Fruit fly (Drosophila melanogaster) whole organism, embryonic: Measurements from ENCODE around the gene CG5079.

Experiments used
- Adf1 ChIP-seq: fragments of 200-800 bp; sonication (Bioruptor generic); IDR thresholded peaks from 2 replicates; pipeline ENCODE4 v1.3.6; 2022; ENCODE audit warnings: missing biosample characterization, missing genetic modification characterization
- CG12299 ChIP-seq: fragments of 200-800 bp; sonication (Bioruptor generic); optimal IDR thresholded peaks from 2 replicates; lab custom pipeline; 2018; ENCODE audit warnings: missing biosample characterization, mild to moderate bottlenecking, missing genetic modification characterization
- CG12942 ChIP-seq: fragments of 200-800 bp; sonication (Bioruptor generic); optimal IDR thresholded peaks from 3 replicates; lab custom pipeline; 2016; ENCODE audit warnings: missing biosample characterization, missing genetic modification characterization
- CG14710 ChIP-seq: fragments of 200-800 bp; sonication (Bioruptor generic); optimal IDR thresholded peaks from 3 replicates; lab custom pipeline; 2019; ENCODE audit warnings: missing biosample characterization, mild to moderate bottlenecking, missing genetic modification characterization, moderate library complexity
- CG14860 ChIP-seq: fragments of 200-800 bp; sonication (Bioruptor generic); IDR thresholded peaks from 3 replicates; pipeline ENCODE4 v1.3.6; 2022; ENCODE audit warnings: missing biosample characterization, missing genetic modification characterization; ENCODE audit not compliant: partially characterized antibody
- CG15514 ChIP-seq: fragments of 200-800 bp; sonication (Bioruptor generic); optimal IDR thresholded peaks from 3 replicates; lab custom pipeline; 2017; ENCODE audit warnings: missing biosample characterization, missing genetic modification characterization, mild to moderate bottlenecking, moderate library complexity, missing genetic modification reagents
- CG16863 ChIP-seq: fragments of 200-800 bp; sonication (Bioruptor generic); optimal IDR thresholded peaks from 3 replicates; lab custom pipeline; 2016; ENCODE audit warnings: missing biosample characterization, missing genetic modification characterization
- CG17829 ChIP-seq: fragments of 200-800 bp; optimal IDR thresholded peaks from 2 replicates; lab custom pipeline; 2019; ENCODE audit warnings: missing biosample characterization, mild to moderate bottlenecking, missing genetic modification characterization, moderate library complexity
- CG2116 ChIP-seq: fragments of 200-800 bp; sonication (Bioruptor generic); optimal IDR thresholded peaks from 3 replicates; lab custom pipeline; 2018; ENCODE audit warnings: missing biosample characterization, mild to moderate bottlenecking, missing genetic modification characterization
- CG2712 ChIP-seq: fragments of 200-800 bp; optimal IDR thresholded peaks from 3 replicates; lab custom pipeline; 2019; ENCODE audit warnings: missing biosample characterization, mild to moderate bottlenecking, missing genetic modification characterization, moderate library complexity
- CG30020 ChIP-seq: fragments of 200-800 bp; optimal IDR thresholded peaks from 2 replicates; lab custom pipeline; 2019; ENCODE audit warnings: missing biosample characterization, mild to moderate bottlenecking, missing genetic modification characterization, moderate library complexity
- CG31365 ChIP-seq: fragments of 200-800 bp; sonication (Bioruptor generic); optimal IDR thresholded peaks from 2 replicates; lab custom pipeline; 2018; ENCODE audit warnings: missing biosample characterization, mild to moderate bottlenecking, missing genetic modification characterization
- CG33557 ChIP-seq: fragments of 200-800 bp; sonication (Bioruptor generic); optimal IDR thresholded peaks from 2 replicates; lab custom pipeline; 2019; ENCODE audit warnings: missing biosample characterization, mild to moderate bottlenecking, missing genetic modification characterization, moderate library complexity
- CG4360 ChIP-seq: fragments of 200-800 bp; sonication (Bioruptor generic); IDR thresholded peaks from 2 replicates; pipeline ENCODE4 v1.3.6; 2022; ENCODE audit warnings: missing biosample characterization, missing genetic modification characterization
- CG6813 ChIP-seq: fragments of 200-800 bp; sonication (Bioruptor generic); optimal IDR thresholded peaks from 2 replicates; lab custom pipeline; 2017; ENCODE audit warnings: missing biosample characterization, missing genetic modification characterization, mild to moderate bottlenecking, moderate library complexity, missing genetic modification reagents
- CG7745 ChIP-seq: fragments of 200-800 bp; sonication (Bioruptor generic); optimal IDR thresholded peaks from 2 replicates; lab custom pipeline; 2018; ENCODE audit warnings: missing biosample characterization, mild to moderate bottlenecking, missing genetic modification characterization, moderate library complexity
- CG8290 ChIP-seq, 3 experiments: fragments of 200-800 bp; sonication (Bioruptor generic); optimal IDR thresholded peaks; 2 replicates each; lab custom pipeline; 2016 to 2019; ENCODE audit warnings: missing biosample characterization in 3 of 3, missing genetic modification characterization in 3 of 3, mild to moderate bottlenecking in 2 of 3, moderate library complexity in 1 of 3
- CG8924 ChIP-seq: fragments of 200-800 bp; optimal IDR thresholded peaks from 3 replicates; lab custom pipeline; 2019; ENCODE audit warnings: missing biosample characterization, mild to moderate bottlenecking, missing genetic modification characterization, moderate library complexity
- CG9727 ChIP-seq: fragments of 200-800 bp; sonication (Bioruptor generic); optimal IDR thresholded peaks from 3 replicates; lab custom pipeline; 2017; ENCODE audit warnings: missing biosample characterization, mild to moderate bottlenecking, missing genetic modification characterization
- CG9876 ChIP-seq: fragments of 200-800 bp; sonication (Bioruptor generic); optimal IDR thresholded peaks from 2 replicates; lab custom pipeline; 2016; ENCODE audit warnings: missing biosample characterization, missing genetic modification characterization
- Elba2 ChIP-seq: fragments of 200-800 bp; sonication (Bioruptor generic); optimal IDR thresholded peaks from 3 replicates; lab custom pipeline; 2016; ENCODE audit warnings: missing biosample characterization, missing genetic modification characterization
- Gsc ChIP-seq: fragments of 200-800 bp; sonication (Bioruptor generic); IDR thresholded peaks from 2 replicates; pipeline ENCODE4 v1.3.6; 2022; ENCODE audit warnings: missing biosample characterization, missing genetic modification characterization
- MESR4 ChIP-seq: fragments of 200-800 bp; sonication (Bioruptor generic); optimal IDR thresholded peaks from 2 replicates; lab custom pipeline; 2018; ENCODE audit warnings: missing biosample characterization, mild to moderate bottlenecking, missing genetic modification characterization, moderate library complexity
- Med ChIP-seq: fragments of 200-800 bp; sonication (Bioruptor generic); peaks from one replicate; lab custom pipeline; 2016; ENCODE audit warnings: missing biosample characterization, missing genetic modification characterization, mild to moderate bottlenecking, inconsistent platforms, moderate library complexity
- Nf-YC ChIP-seq: fragments of 200-800 bp; optimal IDR thresholded peaks from 3 replicates; lab custom pipeline; 2019; ENCODE audit warnings: missing biosample characterization, mild to moderate bottlenecking, missing genetic modification characterization, moderate library complexity
- Rfx ChIP-seq: fragments of 200-800 bp; sonication (Bioruptor generic); IDR thresholded peaks from 2 replicates; pipeline ENCODE4 v1.3.6; 2022; ENCODE audit warnings: missing biosample characterization, missing genetic modification characterization
- Scr ChIP-seq: fragments of 200-800 bp; sonication (Bioruptor generic); IDR thresholded peaks from 2 replicates; pipeline ENCODE4 v1.3.6; 2022; ENCODE audit warnings: missing biosample characterization, missing genetic modification characterization; ENCODE audit not compliant: partially characterized antibody
- Sry-β ChIP-seq: fragments of 200-800 bp; sonication (Bioruptor generic); optimal IDR thresholded peaks from 2 replicates; lab custom pipeline; 2018; ENCODE audit warnings: missing biosample characterization, mild to moderate bottlenecking, missing genetic modification characterization, moderate library complexity
- bbx ChIP-seq: fragments of 200-800 bp; sonication (Bioruptor generic); IDR thresholded peaks from 2 replicates; pipeline ENCODE4 v1.3.6; 2022; ENCODE audit warnings: missing biosample characterization, missing genetic modification characterization; ENCODE audit not compliant: partially characterized antibody
- chif ChIP-seq, 2 experiments: fragments of 200-800 bp; sonication (Bioruptor generic); optimal IDR thresholded peaks; 3 replicates each; lab custom pipeline; 2016; ENCODE audit warnings: missing biosample characterization in 2 of 2, missing genetic modification characterization in 2 of 2
- dmrt11E ChIP-seq: fragments of 200-800 bp; sonication (Bioruptor generic); optimal IDR thresholded peaks from 3 replicates; lab custom pipeline; 2018; ENCODE audit warnings: missing biosample characterization, mild to moderate bottlenecking, missing genetic modification characterization, moderate library complexity
- en ChIP-seq: fragments of 200-800 bp; sonication (Bioruptor generic); optimal IDR thresholded peaks from 2 replicates; lab custom pipeline; 2016; ENCODE audit warnings: missing biosample characterization, missing genetic modification characterization
- ewg ChIP-seq: fragments of 200-800 bp; sonication (Bioruptor generic); optimal IDR thresholded peaks from 3 replicates; lab custom pipeline; 2017; ENCODE audit warnings: mild to moderate bottlenecking, missing biosample characterization, missing genetic modification reagents, missing genetic modification characterization
- fd102C ChIP-seq: fragments of 200-800 bp; sonication (Bioruptor generic); optimal IDR thresholded peaks from 2 replicates; lab custom pipeline; 2018; ENCODE audit warnings: missing biosample characterization, mild to moderate bottlenecking, missing genetic modification characterization, moderate library complexity
- h ChIP-seq: fragments of >200 bp; optimal IDR thresholded peaks from 2 replicates; lab custom pipeline; 2017
- maf-S ChIP-seq: fragments of 200-800 bp; sonication (Bioruptor generic); optimal IDR thresholded peaks from 2 replicates; lab custom pipeline; 2016; ENCODE audit warnings: missing biosample characterization, missing genetic modification characterization
- pan ChIP-seq, 4 experiments: fragments of >200 bp in 3 of 4; fragments of 200-800 bp in 1 of 4; sonication (Bioruptor generic) in 1 of 4; optimal IDR thresholded peaks in 3 of 4; IDR thresholded peaks in 1 of 4; 2 replicates each; pipeline versions ENCODE4 v1.3.6 to Lab custom; 2017 to 2022; ENCODE audit warnings: missing biosample characterization in 2 of 4, missing genetic modification characterization in 2 of 4, mixed read lengths in 1 of 4
- pfk ChIP-seq: fragments of 200-800 bp; sonication (Bioruptor generic); optimal IDR thresholded peaks from 2 replicates; lab custom pipeline; 2018; ENCODE audit warnings: missing biosample characterization, mild to moderate bottlenecking, missing genetic modification characterization, moderate library complexity
- phol ChIP-seq: fragments of 200-800 bp; sonication (Bioruptor generic); optimal IDR thresholded peaks from 3 replicates; lab custom pipeline; 2018; ENCODE audit warnings: missing biosample characterization, mild to moderate bottlenecking, missing genetic modification characterization, moderate library complexity
- pnt ChIP-seq: fragments of 200-800 bp; sonication (Bioruptor generic); optimal IDR thresholded peaks from 3 replicates; lab custom pipeline; 2016; ENCODE audit warnings: missing biosample characterization, missing genetic modification characterization
- prd ChIP-seq, 3 experiments: fragments of >200 bp in 2 of 3; fragments of 200-800 bp in 1 of 3; sonication (Bioruptor generic) in 1 of 3; optimal IDR thresholded peaks in 2 of 3; IDR thresholded peaks in 1 of 3; 2 replicates in 2 of 3; 3 replicates in 1 of 3; pipeline versions ENCODE4 v1.3.6 to Lab custom; 2017 to 2022; ENCODE audit warnings: missing biosample characterization in 1 of 3, missing genetic modification characterization in 1 of 3
- pros ChIP-seq: fragments of 200-800 bp; sonication (Bioruptor generic); optimal IDR thresholded peaks from 3 replicates; lab custom pipeline; 2019; ENCODE audit warnings: missing biosample characterization, mild to moderate bottlenecking, missing genetic modification characterization, moderate library complexity
- sens ChIP-seq: fragments of 200-800 bp; sonication (Bioruptor generic); peaks from one replicate; lab custom pipeline; 2016; ENCODE audit warnings: missing biosample characterization, missing genetic modification characterization
- so ChIP-seq: fragments of 200-800 bp; sonication (Bioruptor generic); IDR thresholded peaks from 3 replicates; pipeline ENCODE4 v1.3.6; 2022; ENCODE audit warnings: missing biosample characterization, missing genetic modification characterization
- tll ChIP-seq, 2 experiments: fragments of 200-800 bp in 1 of 2; fragments of >200 bp in 1 of 2; sonication (Bioruptor generic) in 1 of 2; optimal IDR thresholded peaks; 2 replicates each; lab custom pipeline; 2017 to 2019; ENCODE audit warnings: missing biosample characterization in 2 of 2, missing genetic modification characterization in 2 of 2, mild to moderate bottlenecking in 1 of 2, moderate library complexity in 1 of 2
- tna ChIP-seq: fragments of 200-800 bp; sonication (Bioruptor generic); IDR thresholded peaks from 2 replicates; pipeline ENCODE4 v1.3.6; 2022; ENCODE audit warnings: missing biosample characterization, missing genetic modification characterization; ENCODE audit not compliant: partially characterized antibody
- trem ChIP-seq: fragments of 200-800 bp; optimal IDR thresholded peaks from 3 replicates; lab custom pipeline; 2019; ENCODE audit warnings: missing biosample characterization, mild to moderate bottlenecking, missing genetic modification characterization, moderate library complexity
- zen ChIP-seq: fragments of 200-800 bp; sonication (Bioruptor generic); optimal IDR thresholded peaks from 3 replicates; lab custom pipeline; 2018; ENCODE audit warnings: missing biosample characterization, mild to moderate bottlenecking, missing genetic modification characterization, moderate library complexity

Gene CG5079

dm6 chr3R:25594128-25594527 is 19.3 kb upstream of the CG5079 start:
- TF ChIP-seq CG30020 (tag; lab: Kevin White, UChicago) (peak; percentile 2), CG15514 (GFP tag; lab: Kevin White, UChicago) (no peak), CG7745 (no peak), dmrt11E (peak; percentile 14), en (GFP tag; lab: Kevin White, UChicago) (no peak), CG14860 (GFP tag; lab: Robert Waterston, UW) (no peak), Scr (no peak), Rfx (no peak), CG9727 (peak; percentile 6), chif (GFP tag; optimal IDR thresholded peaks at IDR 0.05; lab: Kevin White, UChicago) (peak in 1 of 2 experiments; percentile 21), trem (tag; lab: Kevin White, UChicago) (peak; percentile 57), CG6813 (GFP tag; lab: Kevin White, UChicago) (no peak), pan (optimal IDR thresholded peaks at IDR 0.05; lab: Kevin White, UChicago) (no peak), pan (GFP tag; optimal IDR thresholded peaks at IDR 0.05 in 1 of 2, IDR thresholded peaks at IDR 0.05 in 1 of 2) (no peak), pros (GFP tag; lab: Kevin White, UChicago) (peak; percentile 28), prd (optimal IDR thresholded peaks at IDR 0.05; lab: Kevin White, UChicago) (no peak), prd (GFP tag; IDR thresholded peaks at IDR 0.05; lab: Robert Waterston, UW) (peak; percentile 23; the same call in 1 of the 3 replicates), bbx (GFP tag; lab: Robert Waterston, UW) (0 out of 2 replicates have a peak, but pooled peaks have one; percentile 29), so (GFP tag; lab: Robert Waterston, UW) (no peak), Elba2 (no peak), CG16863 (GFP tag; lab: Kevin White, UChicago) (no peak), sens (GFP tag; lab: Kevin White, UChicago) (peak; percentile 63), CG4360 (GFP tag; lab: Robert Waterston, UW) (peak; percentile 11; the same call in 1 of the 2 replicates), maf-S (GFP tag; lab: Kevin White, UChicago) (no peak), tll (GFP tag; optimal IDR thresholded peaks at IDR 0.05; lab: Kevin White, UChicago) (peak in 1 of 2 experiments; percentile 14), CG12942 (GFP tag; lab: Kevin White, UChicago) (no peak), Sry-β (GFP tag; lab: Kevin White, UChicago) (peak; percentile 47), CG8290 (GFP tag; optimal IDR thresholded peaks at IDR 0.05; lab: Kevin White, UChicago) (peak; percentile 96), CG8290 (tag; optimal IDR thresholded peaks at IDR 0.05; lab: Kevin White, UChicago) (peak in 1 of 2 experiments; percentile 77), pnt (GFP tag; lab: Kevin White, UChicago) (no peak), Nf-YC (no peak), Gsc (GFP tag; lab: Robert Waterston, UW) (no peak), CG14710 (peak; percentile 51), ewg (GFP tag; lab: Kevin White, UChicago) (peak; percentile 16), CG17829 (peak; percentile 4), CG2116 (GFP tag; lab: Kevin White, UChicago) (peak; percentile 23), phol (peak; percentile 15), Med (GFP tag; lab: Kevin White, UChicago) (peak; percentile 31), h (lab: Kevin White, UChicago) (no peak), zen (tag; lab: Kevin White, UChicago) (peak; percentile 73), CG31365 (tag; lab: Kevin White, UChicago) (no peak), fd102C (GFP tag; lab: Kevin White, UChicago) (peak; percentile 45), CG12299 (tag; lab: Kevin White, UChicago) (no peak), Adf1 (GFP tag; lab: Robert Waterston, UW) (peak; percentile 34; the same call in 1 of the 2 replicates), CG2712 (tag; lab: Kevin White, UChicago) (peak; percentile 23), CG9876 (GFP tag; lab: Kevin White, UChicago) (no peak), MESR4 (GFP tag; lab: Kevin White, UChicago) (no peak), tna (GFP tag; lab: Robert Waterston, UW) (no peak), pfk (GFP tag; lab: Kevin White, UChicago) (no peak), CG8924 (tag; lab: Kevin White, UChicago) (peak; percentile 38), CG33557 (peak; percentile 25)
